Fruit fly (Drosophila melanogaster) whole organism, pupa: ENCODE data around the gene CG31551.

ENCODE experiments used
- CG10348 ChIP-seq: fragments of 200-800 bp; sonication (Bioruptor generic); IDR thresholded peaks from 2 replicates; pipeline ENCODE4 v1.3.6; 2022; ENCODE audit warnings: missing biosample characterization, missing genetic modification characterization
- CG14655 ChIP-seq: fragments of 200-800 bp; sonication (Bioruptor generic); optimal IDR thresholded peaks from 3 replicates; lab custom pipeline; 2017; ENCODE audit warnings: mild to moderate bottlenecking, missing biosample characterization, missing genetic modification reagents, missing genetic modification characterization
- CG17806 ChIP-seq: fragments of 200-800 bp; sonication (Bioruptor generic); optimal IDR thresholded peaks from 2 replicates; lab custom pipeline; 2018; ENCODE audit warnings: missing biosample characterization, mild to moderate bottlenecking, missing genetic modification characterization, moderate library complexity
- Snoo ChIP-seq: fragments of 200-800 bp; sonication (Bioruptor generic); optimal IDR thresholded peaks from 3 replicates; lab custom pipeline; 2017; ENCODE audit warnings: missing biosample characterization, mild to moderate bottlenecking, missing genetic modification characterization, inconsistent platforms

- TF ChIP-seq CG17806 (tag; lab: Kevin White, UChicago) (no peak), CG14655 (no peak), CG10348 (GFP tag; lab: Robert Waterston, UW) (no peak), Snoo (tag; lab: Kevin White, UChicago) (no peak)
These were observed 27.1 kb upstream of the CG31551 start for dm6 chr3R:5600361-5601043.
